Fruit fly (Drosophila melanogaster): ENCODE results near the gene Nepl17.

Gene Nepl17

dm6 chr3R:28904174-28904573, 31.5 kb downstream of the Nepl17 start (continued):
- TF ChIP-seq ewg (GFP tag; optimal IDR thresholded peaks at IDR 0.05) (peak; percentile 23), gfzf (GFP tag; optimal IDR thresholded peaks at IDR 0.05) (no peak), cas (GFP tag; IDR thresholded peaks at IDR 0.05) (no peak), odd (GFP tag; optimal IDR thresholded peaks at IDR 0.05) (no peak), CG5245 (GFP tag; optimal IDR thresholded peaks at IDR 0.05) (peak; percentile 22), CG2678 (tag; optimal IDR thresholded peaks at IDR 0.05) (peak; percentile 68), lab (GFP tag; optimal IDR thresholded peaks at IDR 0.05) (peak; percentile 11), rib (GFP tag; IDR thresholded peaks at IDR 0.05) (no peak), h (optimal IDR thresholded peaks at IDR 0.05) (no peak), CG33213 (GFP tag; optimal IDR thresholded peaks at IDR 0.05) (no peak), Chrac-16 (GFP tag; optimal IDR thresholded peaks at IDR 0.05) (no peak), hth (optimal IDR thresholded peaks at IDR 0.05) (no peak), tio (GFP tag; optimal IDR thresholded peaks at IDR 0.05) (no peak), Oaz (GFP tag; IDR thresholded peaks at IDR 0.05) (no peak), CG4282 (GFP tag; optimal IDR thresholded peaks at IDR 0.05) (no peak), bigmax (GFP tag; optimal IDR thresholded peaks at IDR 0.05) (no peak), Hmr (GFP tag; optimal IDR thresholded peaks at IDR 0.05) (no peak), crol (GFP tag; IDR thresholded peaks at IDR 0.05) (no peak), sens (GFP tag) (peak; percentile 91), her (GFP tag; optimal IDR thresholded peaks at IDR 0.05) (no peak), CG42726 (GFP tag; IDR thresholded peaks at IDR 0.05; ENCODE audit: partially characterized antibody) (no peak), NC2β (GFP tag; optimal IDR thresholded peaks at IDR 0.05) (no peak), Ets97D (GFP tag; optimal IDR thresholded peaks at IDR 0.05) (no peak), nom (GFP tag; optimal IDR thresholded peaks at IDR 0.05) (no peak), Hand (GFP tag; optimal IDR thresholded peaks at IDR 0.05) (no peak), CG32767 (GFP tag; IDR thresholded peaks at IDR 0.05) (no peak), CG8290 (GFP tag; optimal IDR thresholded peaks at IDR 0.05) (no peak), CG8290 (tag; optimal IDR thresholded peaks at IDR 0.05) (peak in 1 of 2 experiments; percentile 62), CG13296 (GFP tag; optimal IDR thresholded peaks at IDR 0.05) (no peak), CG8281 (tag; optimal IDR thresholded peaks at IDR 0.05) (no peak), gsb (GFP tag; IDR thresholded peaks at IDR 0.05) (peak; percentile 39; the same call in 1 of the 2 replicates), CG15514 (GFP tag; optimal IDR thresholded peaks at IDR 0.05) (no peak), fd64A (GFP tag; optimal IDR thresholded peaks at IDR 0.05) (peak; percentile 8), CG5180 (GFP tag; optimal IDR thresholded peaks at IDR 0.05) (no peak), CG4617 (GFP tag; optimal IDR thresholded peaks at IDR 0.05; ENCODE audit: borderline replicate concordance) (no peak), CG9727 (GFP tag; optimal IDR thresholded peaks at IDR 0.05) (no peak), danr (GFP tag; IDR thresholded peaks at IDR 0.05) (no peak), yki (optimal IDR thresholded peaks at IDR 0.05) (no peak), cg (GFP tag; optimal IDR thresholded peaks at IDR 0.05) (no peak), CHES-1-like (GFP tag; optimal IDR thresholded peaks at IDR 0.05) (no peak), CG10366 (GFP tag; IDR thresholded peaks at IDR 0.05) (peak; percentile 49), Hey (tag; optimal IDR thresholded peaks at IDR 0.05) (no peak), CG7839 (tag; optimal IDR thresholded peaks at IDR 0.05) (peak; percentile 63), otp (GFP tag; IDR thresholded peaks at IDR 0.05) (0 out of 3 replicates have a peak, but pooled peaks have one; percentile 17), fd102C (GFP tag; optimal IDR thresholded peaks at IDR 0.05) (no peak), so (GFP tag; IDR thresholded peaks at IDR 0.05) (no peak), HmgD (GFP tag; optimal IDR thresholded peaks at IDR 0.05) (no peak), corto (GFP tag; optimal IDR thresholded peaks at IDR 0.05) (no peak), CG11085 (GFP tag; IDR thresholded peaks at IDR 0.05) (no peak), Sin3A (optimal IDR thresholded peaks at IDR 0.05) (no peak), chif (GFP tag; optimal IDR thresholded peaks at IDR 0.05) (peak; percentile 0 to 10), Doc2 (GFP tag; IDR thresholded peaks at IDR 0.05) (no peak), CG31365 (tag; optimal IDR thresholded peaks at IDR 0.05) (no peak)
